Worm (Caenorhabditis elegans) whole organism, early embryonic: Measurements from ENCODE around the gene gtbp-1.

Experiments used
- B0310.2 ChIP-seq: sonication (generic microtip); optimal IDR thresholded peaks from 2 replicates; lab custom pipeline; 2016; ENCODE audit warnings: mild to moderate bottlenecking, missing genetic modification characterization, missing compliant biosample characterization
- F13C5.2 ChIP-seq: sonication (generic microtip); optimal IDR thresholded peaks from 2 replicates; lab custom pipeline; 2017; ENCODE audit warnings: mild to moderate bottlenecking, missing genetic modification characterization, inconsistent platforms, missing compliant biosample characterization
- aly-1 ChIP-seq: sonication (generic microtip); optimal IDR thresholded peaks from 2 replicates; lab custom pipeline; 2016; ENCODE audit warnings: missing genetic modification characterization, missing compliant biosample characterization
- ama-1 ChIP-seq: fragments of 150-350 bp; optimal IDR thresholded peaks from 2 replicates; lab custom pipeline; 2014
- ceh-13 ChIP-seq: fragments of 200-800 bp; sonication (Bioruptor generic); optimal IDR thresholded peaks from 2 replicates; lab custom pipeline; 2018; ENCODE audit warnings: mild to moderate bottlenecking, missing genetic modification characterization, missing compliant biosample characterization
- ceh-36 ChIP-seq: sonication (generic microtip); optimal IDR thresholded peaks from 2 replicates; lab custom pipeline; 2016; ENCODE audit warnings: missing genetic modification characterization, inconsistent platforms, missing compliant biosample characterization
- ets-7 ChIP-seq: sonication (generic microtip); optimal IDR thresholded peaks from 2 replicates; lab custom pipeline; 2016; ENCODE audit warnings: missing genotype, missing genetic modification characterization, missing compliant biosample characterization
- flt-1 ChIP-seq: fragments of 200-800 bp; sonication (Bioruptor generic); IDR thresholded peaks from 2 replicates; pipeline ENCODE4 v1.3.6; 2022; ENCODE audit warnings: missing genetic modification characterization, missing compliant biosample characterization
- hmbx-1 ChIP-seq: sonication (generic microtip); optimal IDR thresholded peaks from 2 replicates; lab custom pipeline; 2016; ENCODE audit warnings: mild to moderate bottlenecking, missing genetic modification characterization, missing compliant biosample characterization
- hmg-4 ChIP-seq: fragments of 200-800 bp; sonication (Bioruptor generic); optimal IDR thresholded peaks from 2 replicates; lab custom pipeline; 2018; ENCODE audit warnings: mild to moderate bottlenecking, missing genetic modification characterization, missing compliant biosample characterization
- hnd-1 ChIP-seq: sonication (generic microtip); optimal IDR thresholded peaks from 2 replicates; lab custom pipeline; 2016; ENCODE audit warnings: missing genetic modification characterization, missing compliant biosample characterization
- pes-1 ChIP-seq: fragments of 200-800 bp; sonication (Bioruptor generic); IDR thresholded peaks from 2 replicates; pipeline ENCODE4 v1.3.6; 2022; ENCODE audit warnings: missing genetic modification reagents, missing genetic modification characterization, missing compliant biosample characterization
- scrt-1 ChIP-seq: fragments of 200-800 bp; sonication (Bioruptor generic); IDR thresholded peaks from 2 replicates; pipeline ENCODE4 v1.3.6; 2022; ENCODE audit warnings: missing genetic modification characterization, missing compliant biosample characterization
- sea-1 ChIP-seq: fragments of 200-800 bp; sonication (Bioruptor generic); conservative IDR thresholded peaks from 2 replicates; pipeline ENCODE4 v1.3.6; 2022; ENCODE audit warnings: missing genetic modification characterization, missing compliant biosample characterization
- tbx-11 ChIP-seq: fragments of 200-800 bp; sonication (Bioruptor generic); IDR thresholded peaks from 2 replicates; pipeline ENCODE4 v1.3.6; 2022; ENCODE audit warnings: missing genetic modification characterization, missing compliant biosample characterization
- tbx-37 ChIP-seq: fragments of 200-800 bp; sonication (Bioruptor generic); conservative IDR thresholded peaks from 2 replicates; pipeline ENCODE4 v1.3.6; 2022; ENCODE audit warnings: missing genetic modification reagents, missing genetic modification characterization, missing compliant biosample characterization
- tra-4 ChIP-seq: sonication (generic microtip); optimal IDR thresholded peaks from 2 replicates; lab custom pipeline; 2017; ENCODE audit warnings: missing genetic modification characterization, missing compliant biosample characterization

Gene gtbp-1

ce11 chrIV:10089777-10090176 lies 39.0 kb downstream of the gtbp-1 start, which contains the start of gene ttr-39:
TSS of gene ttr-39 (minus strand) at chrIV:10089877.
- no peak for TF ChIP-seq B0310.2 (tag; lab: Kevin White, UChicago)
- no peak for TF ChIP-seq flt-1 (GFP tag; lab: Robert Waterston, UW)
- TF ChIP-seq scrt-1 (GFP tag; lab: Robert Waterston, UW) = no peak

ce11 chrIV:10085401-10086187 lies 43.2 kb downstream of the gtbp-1 start, which contains the start of the genes col-2 and ndc-80:
TSS of gene col-2 (minus strand) at chrIV:10085451.
TSS of gene ndc-80 (plus strand) at chrIV:10086137.
- TF ChIP-seq ceh-13 (GFP tag; lab: Kevin White, UChicago) = no peak
- peak; percentile 48 for TF ChIP-seq F13C5.2 (tag; lab: Kevin White, UChicago)
- TF ChIP-seq tra-4 = no peak
- no peak for TF ChIP-seq B0310.2 (tag; lab: Kevin White, UChicago)

- no peak for TF ChIP-seq hnd-1 (tag; lab: Kevin White, UChicago)
- no peak for TF ChIP-seq hmbx-1
- 0 out of 2 replicates have a peak, but pooled peaks have one; percentile 56 for TF ChIP-seq sea-1
- TF ChIP-seq hmg-4 = no peak
- no peak for TF ChIP-seq ceh-36 (tag; lab: Kevin White, UChicago)
- TF ChIP-seq flt-1 (GFP tag; lab: Robert Waterston, UW) = no peak
These were observed 44.3 kb downstream of the gtbp-1 start, which contains the start of gene W01B6.8 for ce11 chrIV:10084323-10084959. TSS of gene W01B6.8 (minus strand) at chrIV:10084373.

- no peak for TF ChIP-seq tbx-11 (GFP tag; lab: Robert Waterston, UW)
- no peak for TF ChIP-seq hmbx-1
- no peak for TF ChIP-seq hmg-4
- no peak for TF ChIP-seq ama-1 (lab: Kevin White, UChicago)
- no peak for TF ChIP-seq sea-1
- no peak for TF ChIP-seq tra-4
- TF ChIP-seq pes-1 = no peak
- no peak for TF ChIP-seq ets-7
- no peak for TF ChIP-seq flt-1 (GFP tag; lab: Robert Waterston, UW)
- no peak for TF ChIP-seq F13C5.2 (tag; lab: Kevin White, UChicago)
- no peak for TF ChIP-seq hnd-1 (tag; lab: Kevin White, UChicago)
- TF ChIP-seq ceh-36 (tag; lab: Kevin White, UChicago) = no peak
- TF ChIP-seq B0310.2 (tag; lab: Kevin White, UChicago) = no peak
- TF ChIP-seq scrt-1 (GFP tag; lab: Robert Waterston, UW) = no peak
- TF ChIP-seq tbx-37 (GFP tag; lab: Robert Waterston, UW) = no peak
- no peak for TF ChIP-seq ceh-13 (GFP tag; lab: Kevin White, UChicago)
- no peak for TF ChIP-seq aly-1
These were observed 47.9 kb downstream of the gtbp-1 start, which contains the start of gene W01B6.6 for ce11 chrIV:10080816-10081215. TSS of gene W01B6.6 (plus strand) at chrIV:10081116.

- TF ChIP-seq ets-7 = no peak
- TF ChIP-seq sea-1 = no peak
- TF ChIP-seq hnd-1 (tag; lab: Kevin White, UChicago) = no peak
- no peak for TF ChIP-seq F13C5.2 (tag; lab: Kevin White, UChicago)
- TF ChIP-seq scrt-1 (GFP tag; lab: Robert Waterston, UW) = no peak
- TF ChIP-seq tra-4 = no peak
- no peak for TF ChIP-seq ceh-36 (tag; lab: Kevin White, UChicago)
- no peak for TF ChIP-seq B0310.2 (tag; lab: Kevin White, UChicago)
- no peak for TF ChIP-seq ceh-13 (GFP tag; lab: Kevin White, UChicago)
- TF ChIP-seq aly-1 = no peak
- TF ChIP-seq hmbx-1 = no peak
- TF ChIP-seq pes-1 = no peak
These were observed 50.8 kb downstream of the gtbp-1 start for ce11 chrIV:10078003-10078402.
